Worm (Caenorhabditis elegans) whole organism, young adult: Measurements from ENCODE around the gene lgc-34.

ENCODE experiments used
- F49E8.2 ChIP-seq: sonication (generic microtip); optimal IDR thresholded peaks from 3 replicates; lab custom pipeline; 2017; ENCODE audit warnings: missing genetic modification characterization, mild to moderate bottlenecking, missing compliant biosample characterization, antibody characterized with exemption, moderate library complexity; ENCODE audit not compliant: insufficient read depth
- athp-1 ChIP-seq: sonication (generic microtip); optimal IDR thresholded peaks from 2 replicates; lab custom pipeline; 2017; ENCODE audit warnings: mild to moderate bottlenecking, missing genetic modification characterization, missing compliant biosample characterization
- hlh-26 ChIP-seq: fragments of 200-800 bp; sonication (Bioruptor generic); conservative IDR thresholded peaks from 2 replicates; pipeline ENCODE4 v1.3.6; 2022; ENCODE audit warnings: missing genetic modification reagents, missing genetic modification characterization, missing compliant biosample characterization
- lin-54 ChIP-seq: fragments of 200-800 bp; sonication (Bioruptor generic); optimal IDR thresholded peaks from 2 replicates; lab custom pipeline; 2018; ENCODE audit warnings: mild to moderate bottlenecking, missing genetic modification characterization, missing compliant biosample characterization
- mel-28 ChIP-seq: sonication (generic microtip); optimal IDR thresholded peaks from 2 replicates; lab custom pipeline; 2016; ENCODE audit warnings: borderline replicate concordance, mild to moderate bottlenecking, missing genetic modification characterization, missing compliant biosample characterization
- pha-4 ChIP-seq: fragments of 150-350 bp; sonication (generic microtip); optimal IDR thresholded peaks from 2 replicates; lab custom pipeline; 2014; ENCODE audit warnings: missing biosample characterization, missing genetic modification reagents, missing genetic modification characterization
- rec-8 ChIP-seq, 2 experiments: sonication (generic microtip); optimal IDR thresholded peaks; 2 replicates each; lab custom pipeline; 2016; ENCODE audit warnings: mild to moderate bottlenecking in 2 of 2, missing genetic modification characterization in 2 of 2, missing genetic modification reagents in 2 of 2, missing genotype in 2 of 2, missing biosample characterization in 1 of 2, missing compliant biosample characterization in 1 of 2, moderate library complexity in 1 of 2
- repo-1 ChIP-seq: sonication (generic microtip); optimal IDR thresholded peaks from 2 replicates; lab custom pipeline; 2017; ENCODE audit warnings: mild to moderate bottlenecking, missing genetic modification characterization, missing compliant biosample characterization
- snpc-3.4 ChIP-seq: sonication (generic microtip); optimal IDR thresholded peaks from 2 replicates; lab custom pipeline; 2017; ENCODE audit warnings: missing genetic modification characterization, mild to moderate bottlenecking, missing compliant biosample characterization, antibody characterized with exemption, moderate library complexity, missing genotype, missing genetic modification reagents
- snpc-4 ChIP-seq, 5 experiments: fragments of 150-350 bp in 1 of 5; sonication (generic microtip) in 4 of 5; optimal IDR thresholded peaks; 2 replicates each; lab custom pipeline; 2014 to 2018; ENCODE audit warnings: missing genetic modification characterization in 5 of 5, missing biosample characterization in 3 of 5, antibody characterized with exemption in 2 of 5, mild to moderate bottlenecking in 2 of 5, missing compliant biosample characterization in 2 of 5, missing genotype in 2 of 5, moderate library complexity in 2 of 5, missing genetic modification reagents in 1 of 5
- unc-130 ChIP-seq: sonication (generic microtip); optimal IDR thresholded peaks from 2 replicates; lab custom pipeline; 2016; ENCODE audit warnings: missing genetic modification reagents, missing genetic modification characterization, missing compliant biosample characterization
- ztf-3 ChIP-seq: fragments of 200-800 bp; sonication (Bioruptor generic); optimal IDR thresholded peaks from 2 replicates; lab custom pipeline; 2018; ENCODE audit warnings: mild to moderate bottlenecking, missing genetic modification characterization, missing compliant biosample characterization
- ztf-6 ChIP-seq: fragments of 200-800 bp; sonication (Bioruptor generic); IDR thresholded peaks from 2 replicates; pipeline ENCODE4 v1.3.6; 2022; ENCODE audit warnings: missing genetic modification reagents, missing genetic modification characterization, missing compliant biosample characterization

DNA sequence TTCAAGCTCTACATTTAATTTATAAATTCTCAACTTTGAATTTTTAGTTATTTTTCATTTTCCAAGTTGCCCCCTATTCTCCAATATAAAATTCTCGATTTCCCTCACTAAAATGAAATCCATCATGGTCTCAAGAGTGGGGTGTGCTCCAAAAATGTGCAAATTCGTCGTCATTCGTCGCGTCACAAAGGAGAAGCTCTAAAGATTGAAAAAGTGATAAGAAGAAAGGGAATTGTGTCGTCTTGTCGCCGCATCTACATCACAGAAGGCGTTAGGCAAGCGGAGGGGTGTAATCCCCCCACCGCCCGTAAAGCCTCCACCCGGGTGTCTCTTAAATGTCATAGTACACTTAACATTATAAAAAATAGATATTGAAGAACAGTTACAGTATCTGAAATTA is 14.4 kb upstream of the lgc-34 start:
- TF ChIP-seq ztf-3 (no peak), lin-54 (GFP tag; lab: Kevin White, UChicago) (no peak), pha-4 (tag; lab: Kevin White, UChicago) (no peak), snpc-3.4 (no peak), unc-130 (GFP tag; lab: Kevin White, UChicago) (no peak), ztf-6 (GFP tag; lab: Robert Waterston, UW) (no peak), F49E8.2 (tag; lab: Kevin White, UChicago) (no peak), mel-28 (tag; lab: Kevin White, UChicago) (no peak), snpc-4 (GFP tag; optimal IDR thresholded peaks at IDR 0.05; lab: Kevin White, UChicago) (no peak), snpc-4 (tag; optimal IDR thresholded peaks at IDR 0.05; lab: Kevin White, UChicago) (no peak), athp-1 (tag; lab: Kevin White, UChicago) (no peak), repo-1 (tag; lab: Kevin White, UChicago) (no peak), hlh-26 (GFP tag; lab: Robert Waterston, UW) (no peak), rec-8 (tag; optimal IDR thresholded peaks at IDR 0.05; lab: Kevin White, UChicago) (no peak)
